Worm (Caenorhabditis elegans): ENCODE measurements around the gene R10D12.1.

R10D12.1 gene

ce11 chrV:13942082-13942481, 7.6 kb upstream of the R10D12.1 start, which contains the start of gene dpr-1:
TSS of gene dpr-1 (minus strand) at chrV:13942182.
- no peak for TF ChIP-seq pes-1 (GFP tag; IDR thresholded peaks at IDR 0.05)
- TF ChIP-seq flt-1 (GFP tag; IDR thresholded peaks at IDR 0.05): no peak
- TF ChIP-seq sea-1 (GFP tag; conservative IDR thresholded peaks at IDR 0.05): no peak
- TF ChIP-seq hnd-1 (tag; optimal IDR thresholded peaks at IDR 0.05): no peak
- TF ChIP-seq tra-4 (tag; optimal IDR thresholded peaks at IDR 0.05): no peak
- TF ChIP-seq ets-7 (tag; optimal IDR thresholded peaks at IDR 0.05): no peak
- no peak for TF ChIP-seq B0310.2 (tag; optimal IDR thresholded peaks at IDR 0.05)
- no peak for TF ChIP-seq scrt-1 (GFP tag; IDR thresholded peaks at IDR 0.05)
- TF ChIP-seq aly-1 (tag; optimal IDR thresholded peaks at IDR 0.05): no peak
- TF ChIP-seq tbx-11 (GFP tag; IDR thresholded peaks at IDR 0.05): no peak
- TF ChIP-seq ceh-13 (GFP tag; optimal IDR thresholded peaks at IDR 0.05): no peak
- TF ChIP-seq ama-1 (optimal IDR thresholded peaks at IDR 0.05): no peak

ce11 chrV:13936850-13937249, 2.4 kb upstream of the R10D12.1 start, which contains the start of gene srw-145:
TSS of gene srw-145 (plus strand) at chrV:13937150.
- TF ChIP-seq ceh-13 (GFP tag; optimal IDR thresholded peaks at IDR 0.05) (no peak), aly-1 (tag; optimal IDR thresholded peaks at IDR 0.05) (no peak), sea-1 (GFP tag; conservative IDR thresholded peaks at IDR 0.05) (no peak), ets-7 (tag; optimal IDR thresholded peaks at IDR 0.05) (no peak), tbx-37 (GFP tag; conservative IDR thresholded peaks at IDR 0.05) (no peak), tbx-11 (GFP tag; IDR thresholded peaks at IDR 0.05) (no peak), ama-1 (optimal IDR thresholded peaks at IDR 0.05) (no peak), hmg-4 (GFP tag; optimal IDR thresholded peaks at IDR 0.05) (no peak), tra-4 (tag; optimal IDR thresholded peaks at IDR 0.05) (no peak), scrt-1 (GFP tag; IDR thresholded peaks at IDR 0.05) (no peak), flt-1 (GFP tag; IDR thresholded peaks at IDR 0.05) (no peak), hnd-1 (tag; optimal IDR thresholded peaks at IDR 0.05) (no peak)

ce11 chrV:13936052-13936451, 1.6 kb upstream of the R10D12.1 start:
- TF ChIP-seq aly-1 (tag; optimal IDR thresholded peaks at IDR 0.05) (no peak), hmg-4 (GFP tag; optimal IDR thresholded peaks at IDR 0.05) (no peak), tra-4 (tag; optimal IDR thresholded peaks at IDR 0.05) (no peak), hnd-1 (tag; optimal IDR thresholded peaks at IDR 0.05) (no peak), hmbx-1 (tag; optimal IDR thresholded peaks at IDR 0.05) (no peak), ama-1 (optimal IDR thresholded peaks at IDR 0.05) (no peak), B0310.2 (tag; optimal IDR thresholded peaks at IDR 0.05) (no peak)

ce11 chrV:13935423-13935822, 978 bp upstream of the R10D12.1 start:
- no peak for TF ChIP-seq hnd-1 (tag; optimal IDR thresholded peaks at IDR 0.05)
- TF ChIP-seq tbx-37 (GFP tag; conservative IDR thresholded peaks at IDR 0.05): no peak
- TF ChIP-seq hmbx-1 (tag; optimal IDR thresholded peaks at IDR 0.05): no peak
- TF ChIP-seq ets-7 (tag; optimal IDR thresholded peaks at IDR 0.05): no peak
- TF ChIP-seq aly-1 (tag; optimal IDR thresholded peaks at IDR 0.05): no peak
- TF ChIP-seq F13C5.2 (tag; optimal IDR thresholded peaks at IDR 0.05): no peak

- TF ChIP-seq ceh-36 (tag; optimal IDR thresholded peaks at IDR 0.05): no peak
Observed at ce11 chrV:13931952-13932351, 2.5 kb downstream of the R10D12.1 start.

- TF ChIP-seq flt-1 (GFP tag; IDR thresholded peaks at IDR 0.05) (no peak), ceh-36 (tag; optimal IDR thresholded peaks at IDR 0.05) (no peak), B0310.2 (tag; optimal IDR thresholded peaks at IDR 0.05) (no peak), hmbx-1 (tag; optimal IDR thresholded peaks at IDR 0.05) (no peak), hmg-4 (GFP tag; optimal IDR thresholded peaks at IDR 0.05) (no peak), hnd-1 (tag; optimal IDR thresholded peaks at IDR 0.05) (no peak), tra-4 (tag; optimal IDR thresholded peaks at IDR 0.05) (no peak), tbx-37 (GFP tag; conservative IDR thresholded peaks at IDR 0.05) (no peak), sea-1 (GFP tag; conservative IDR thresholded peaks at IDR 0.05) (no peak), pes-1 (GFP tag; IDR thresholded peaks at IDR 0.05) (no peak), ets-7 (tag; optimal IDR thresholded peaks at IDR 0.05) (no peak), ceh-13 (GFP tag; optimal IDR thresholded peaks at IDR 0.05) (no peak), F13C5.2 (tag; optimal IDR thresholded peaks at IDR 0.05) (no peak), tbx-11 (GFP tag; IDR thresholded peaks at IDR 0.05) (no peak), aly-1 (tag; optimal IDR thresholded peaks at IDR 0.05) (no peak), ama-1 (optimal IDR thresholded peaks at IDR 0.05) (no peak), scrt-1 (GFP tag; IDR thresholded peaks at IDR 0.05) (no peak)
Observed at ce11 chrV:13931225-13931624, 3.2 kb downstream of the R10D12.1 start, which contains the start of gene C06B3.16. TSS of gene C06B3.16 (plus strand) at chrV:13931525.

- no peak for TF ChIP-seq flt-1 (GFP tag; IDR thresholded peaks at IDR 0.05)
- no peak for TF ChIP-seq sea-1 (GFP tag; conservative IDR thresholded peaks at IDR 0.05)
- TF ChIP-seq ets-7 (tag; optimal IDR thresholded peaks at IDR 0.05): no peak
- no peak for TF ChIP-seq hnd-1 (tag; optimal IDR thresholded peaks at IDR 0.05)
- no peak for TF ChIP-seq F13C5.2 (tag; optimal IDR thresholded peaks at IDR 0.05)
- no peak for TF ChIP-seq ama-1 (optimal IDR thresholded peaks at IDR 0.05)
- TF ChIP-seq hmg-4 (GFP tag; optimal IDR thresholded peaks at IDR 0.05): no peak
Observed at ce11 chrV:13929503-13929902, 4.9 kb downstream of the R10D12.1 start, which contains the start of gene srxa-13. TSS of gene srxa-13 (plus strand) at chrV:13929803.

ce11 chrV:13926398-13926797, 8.0 kb downstream of the R10D12.1 start, which contains the start of gene srxa-12:
TSS of gene srxa-12 (plus strand) at chrV:13926698.
- TF ChIP-seq aly-1 (tag; optimal IDR thresholded peaks at IDR 0.05) (no peak), ceh-36 (tag; optimal IDR thresholded peaks at IDR 0.05) (no peak), ama-1 (optimal IDR thresholded peaks at IDR 0.05) (no peak), ceh-13 (GFP tag; optimal IDR thresholded peaks at IDR 0.05) (no peak), F13C5.2 (tag; optimal IDR thresholded peaks at IDR 0.05) (no peak), ets-7 (tag; optimal IDR thresholded peaks at IDR 0.05) (no peak), hnd-1 (tag; optimal IDR thresholded peaks at IDR 0.05) (no peak), tra-4 (tag; optimal IDR thresholded peaks at IDR 0.05) (no peak), flt-1 (GFP tag; IDR thresholded peaks at IDR 0.05) (no peak), tbx-37 (GFP tag; conservative IDR thresholded peaks at IDR 0.05) (no peak)

Measured in whole organism, early embryonic.